Worm (Caenorhabditis elegans): ENCODE measurements around the gene C24B9.3.
A peak's percentile ranks its signal among the peaks of the same experiment; 100 is the strongest.

The C24B9.3 gene

ce11 chrV:2664525-2665053 is 46.8 kb downstream of the C24B9.3 start, which contains the start of gene ndx-2:
Gene ndx-2 (minus strand): TSS chrV:2665003.
- TF ChIP-seq nhr-80 (tag; optimal IDR thresholded peaks at IDR 0.05) (peak; percentile 13), rcor-1 (GFP tag; IDR thresholded peaks at IDR 0.05) (peak; percentile 65), B0336.3 (GFP tag; IDR thresholded peaks at IDR 0.05) (peak; percentile 55; the same call in 1 of the 2 replicates), F49E8.2 (tag; optimal IDR thresholded peaks at IDR 0.05; ENCODE audit: insufficient read depth) (peak; percentile 48), B0019.2 (GFP tag; conservative IDR thresholded peaks at IDR 0.05) (no peak), madf-3 (GFP tag; IDR thresholded peaks at IDR 0.05) (peak; percentile 33; the same call in 1 of the 2 replicates), sdz-38 (tag; optimal IDR thresholded peaks at IDR 0.05) (no peak), Y79H2A.3 (GFP tag; conservative IDR thresholded peaks at IDR 0.05) (no peak), repo-1 (tag; optimal IDR thresholded peaks at IDR 0.05) (no peak), B0035.1 (tag; optimal IDR thresholded peaks at IDR 0.05) (no peak), hlh-12 (tag; optimal IDR thresholded peaks at IDR 0.05) (no peak), ztf-26 (tag; optimal IDR thresholded peaks at IDR 0.05) (peak; percentile 17), athp-1 (tag; optimal IDR thresholded peaks at IDR 0.05) (peak; percentile 72), zim-3 (tag; optimal IDR thresholded peaks at IDR 0.05) (no peak), dpl-1 (GFP tag; optimal IDR thresholded peaks at IDR 0.05) (no peak), C17E4.6 (GFP tag; IDR thresholded peaks at IDR 0.05) (no peak), T07F8.4 (tag; optimal IDR thresholded peaks at IDR 0.05) (peak; percentile 45), sptf-2 (GFP tag; optimal IDR thresholded peaks at IDR 0.05) (peak; percentile 86), let-607 (tag; optimal IDR thresholded peaks at IDR 0.05) (no peak), F37B4.10 (GFP tag; IDR thresholded peaks at IDR 0.05) (no peak), ztf-18 (tag; optimal IDR thresholded peaks at IDR 0.05) (peak; percentile 73), ceh-58 (GFP tag; IDR thresholded peaks at IDR 0.05) (0 out of 2 replicates have a peak, but pooled peaks have one; percentile 75), Y67H2A.10 (GFP tag; conservative IDR thresholded peaks at IDR 0.05) (no peak), ztf-28 (GFP tag; IDR thresholded peaks at IDR 0.05) (no peak), egl-44 (GFP tag; IDR thresholded peaks at IDR 0.05) (peak; percentile 72; the same call in 1 of the 2 replicates), ets-4 (GFP tag; optimal IDR thresholded peaks at IDR 0.05) (no peak), ztf-3 (GFP tag; optimal IDR thresholded peaks at IDR 0.05) (no peak), nhr-179 (tag; optimal IDR thresholded peaks at IDR 0.05) (no peak), lsy-27 (tag; optimal IDR thresholded peaks at IDR 0.05; ENCODE audit: borderline replicate concordance, insufficient read depth) (no peak), madf-10 (tag; optimal IDR thresholded peaks at IDR 0.05) (peak; percentile 21), cebp-1 (GFP tag; IDR thresholded peaks at IDR 0.05) (no peak), cebp-1 (tag; optimal IDR thresholded peaks at IDR 0.05) (peak; percentile 42), attf-3 (GFP tag; conservative IDR thresholded peaks at IDR 0.05) (no peak), nhr-120 (GFP tag; IDR thresholded peaks at IDR 0.05) (no peak), F57C9.4 (tag; optimal IDR thresholded peaks at IDR 0.05) (no peak), ZK185.1 (tag; optimal IDR thresholded peaks at IDR 0.05; ENCODE audit: poor library complexity, severe bottlenecking) (no peak), egrh-3 (GFP tag; IDR thresholded peaks at IDR 0.05) (peak; percentile 24; the same call in 1 of the 2 replicates), lin-26 (GFP tag; IDR thresholded peaks at IDR 0.05) (peak; percentile 98), sea-2 (GFP tag; IDR thresholded peaks at IDR 0.05) (no peak), let-526 (GFP tag; IDR thresholded peaks at IDR 0.05) (no peak), ceh-27 (GFP tag; optimal IDR thresholded peaks at IDR 0.05) (peak; percentile 8), snpc-1.3 (tag; optimal IDR thresholded peaks at IDR 0.05; ENCODE audit: insufficient read depth) (peak; percentile 50), F33H1.4 (GFP tag; IDR thresholded peaks at IDR 0.05) (peak; percentile 45), lsl-1 (GFP tag; optimal IDR thresholded peaks at IDR 0.05) (peak; percentile 59), ceh-100 (GFP tag; IDR thresholded peaks at IDR 0.05) (0 out of 2 replicates have a peak, but pooled peaks have one; percentile 28), bed-1 (GFP tag; IDR thresholded peaks at IDR 0.05) (no peak), pha-4 (tag; optimal IDR thresholded peaks at IDR 0.05) (no peak), tbx-9 (tag; optimal IDR thresholded peaks at IDR 0.05; ENCODE audit: borderline replicate concordance) (peak; percentile 50)

All from whole organism, young adult.